Worm (Caenorhabditis elegans) whole organism, L2 larva: ENCODE measurements around the gene T07H3.8.

Experiments
- R02D3.7 ChIP-seq: fragments of 150-350 bp; optimal IDR thresholded peaks from 2 replicates; lab custom pipeline; 2014; ENCODE audit warnings: missing biosample characterization, missing genetic modification characterization
- ZK546.5 ChIP-seq: sonication (generic microtip); optimal IDR thresholded peaks from 2 replicates; lab custom pipeline; 2017; ENCODE audit warnings: missing biosample characterization, missing genetic modification characterization
- egl-27 ChIP-seq: sonication (generic microtip); optimal IDR thresholded peaks from 3 replicates; lab custom pipeline; 2017; ENCODE audit warnings: missing biosample characterization, missing genetic modification reagents, missing genetic modification characterization
- fos-1 ChIP-seq: fragments of 150-350 bp; optimal IDR thresholded peaks from 2 replicates; lab custom pipeline; 2014; ENCODE audit warnings: missing biosample characterization, missing genetic modification characterization
- lin-11 ChIP-seq: fragments of 150-350 bp; sonication (generic microtip); optimal IDR thresholded peaks from 2 replicates; lab custom pipeline; 2014; ENCODE audit warnings: missing biosample characterization, missing genetic modification characterization, inconsistent platforms, mixed read lengths
- mdl-1 ChIP-seq, 2 experiments: fragments of 150-350 bp in 1 of 2; sonication (generic microtip) in 1 of 2; optimal IDR thresholded peaks; 2 replicates each; lab custom pipeline; 2017; ENCODE audit warnings: missing biosample characterization in 2 of 2, missing genetic modification characterization in 2 of 2
- nhr-11 ChIP-seq: fragments of 150-350 bp; optimal IDR thresholded peaks from 2 replicates; lab custom pipeline; 2014; ENCODE audit warnings: missing biosample characterization, missing genetic modification characterization
- snpc-4 ChIP-seq: fragments of 150-350 bp; optimal IDR thresholded peaks from 2 replicates; lab custom pipeline; 2014; ENCODE audit warnings: missing biosample characterization, missing genetic modification characterization
- unc-62 ChIP-seq: fragments of 150-350 bp; optimal IDR thresholded peaks from 2 replicates; lab custom pipeline; 2014; ENCODE audit warnings: missing biosample characterization, missing genetic modification reagents, missing genetic modification characterization
- zag-1 ChIP-seq: fragments of 150-350 bp; optimal IDR thresholded peaks from 2 replicates; lab custom pipeline; 2014; ENCODE audit warnings: missing biosample characterization, missing genetic modification characterization
- ztf-11 ChIP-seq: sonication (generic microtip); optimal IDR thresholded peaks from 2 replicates; lab custom pipeline; 2017; ENCODE audit warnings: missing biosample characterization, missing genetic modification characterization

ce11 chrII:1589845-1590244 lies 3.4 kb downstream of the T07H3.8 start, which contains the start of gene T07H3.7:
- TF ChIP-seq egl-27 (tag; lab: Kevin White, UChicago) (no peak), R02D3.7 (no peak), mdl-1 (tag; optimal IDR thresholded peaks at IDR 0.05; lab: Kevin White, UChicago) (no peak), snpc-4 (no peak), ztf-11 (no peak), nhr-11 (no peak), fos-1 (no peak), unc-62 (GFP tag; lab: Kevin White, UChicago) (no peak), lin-11 (tag; lab: Kevin White, UChicago) (no peak), zag-1 (no peak), ZK546.5 (tag; lab: Kevin White, UChicago) (no peak)
